Worm (Caenorhabditis elegans) whole organism, L4 larva: ENCODE measurements around the gene C02F5.13.

Experiments used
- F10B5.3 ChIP-seq: sonication (generic microtip); optimal IDR thresholded peaks from 2 replicates; lab custom pipeline; 2016; ENCODE audit warnings: mild to moderate bottlenecking, missing genetic modification characterization, missing compliant biosample characterization
- F44E2.7 ChIP-seq: fragments of 200-800 bp; sonication (Bioruptor generic); IDR thresholded peaks from 2 replicates; pipeline ENCODE4 v2.1.2; 2022; ENCODE audit warnings: missing genetic modification characterization, missing compliant biosample characterization
- F49E8.2 ChIP-seq: sonication (generic microtip); optimal IDR thresholded peaks from 2 replicates; lab custom pipeline; 2016; ENCODE audit warnings: missing compliant biosample characterization, mild to moderate bottlenecking, missing genetic modification characterization, borderline replicate concordance
- aha-1 ChIP-seq: fragments of 150-350 bp; peaks from one replicate; lab custom pipeline; 2014; ENCODE audit warnings: missing biosample characterization, missing genetic modification characterization
- aly-2 ChIP-seq: sonication (generic microtip); optimal IDR thresholded peaks from 2 replicates; lab custom pipeline; 2018; ENCODE audit warnings: missing biosample characterization, missing genetic modification characterization
- attf-4 ChIP-seq: sonication (generic microtip); optimal IDR thresholded peaks from 3 replicates; lab custom pipeline; 2017; ENCODE audit warnings: missing biosample characterization, missing genetic modification characterization
- ceh-20 ChIP-seq: fragments of 200-800 bp; sonication (Bioruptor generic); IDR thresholded peaks from 2 replicates; pipeline ENCODE4 v1.3.6; 2022; ENCODE audit warnings: missing genetic modification reagents, missing genetic modification characterization, missing compliant biosample characterization
- ceh-32 ChIP-seq: sonication (generic microtip); optimal IDR thresholded peaks from 2 replicates; lab custom pipeline; 2016; ENCODE audit warnings: mild to moderate bottlenecking, missing genetic modification characterization, missing compliant biosample characterization; ENCODE audit not compliant: poor library complexity
- ceh-82 ChIP-seq: sonication (generic microtip); optimal IDR thresholded peaks from 2 replicates; lab custom pipeline; 2017; ENCODE audit warnings: missing biosample characterization, missing genetic modification characterization
- ces-1 ChIP-seq: fragments of 150-350 bp; sonication (generic microtip); optimal IDR thresholded peaks from 4 replicates; lab custom pipeline; 2014; ENCODE audit warnings: missing biosample characterization, missing genetic modification reagents, missing genetic modification characterization
- cey-2 ChIP-seq: sonication (generic microtip); optimal IDR thresholded peaks from 3 replicates; lab custom pipeline; 2017; ENCODE audit warnings: missing genetic modification characterization, mild to moderate bottlenecking, missing compliant biosample characterization, antibody characterized with exemption, borderline replicate concordance; ENCODE audit not compliant: insufficient read depth
- ctbp-1 ChIP-seq: fragments of 200-800 bp; sonication (Bioruptor generic); IDR thresholded peaks from 2 replicates; pipeline ENCODE4 v1.3.6; 2022; ENCODE audit warnings: missing genetic modification reagents, missing genetic modification characterization, missing compliant biosample characterization
- dmd-9 ChIP-seq: fragments of 200-800 bp; sonication (Bioruptor generic); IDR thresholded peaks from 2 replicates; pipeline ENCODE4 v1.3.6; 2022; ENCODE audit warnings: missing genetic modification reagents, missing genetic modification characterization, missing compliant biosample characterization
- dpl-1 ChIP-seq: fragments of 150-350 bp; optimal IDR thresholded peaks from 2 replicates; lab custom pipeline; 2014; ENCODE audit warnings: missing biosample characterization, missing genetic modification reagents, missing genetic modification characterization
- duxl-1 ChIP-seq: sonication (generic microtip); optimal IDR thresholded peaks from 2 replicates; lab custom pipeline; 2016; ENCODE audit warnings: mild to moderate bottlenecking, missing genetic modification characterization, moderate library complexity, missing compliant biosample characterization; ENCODE audit not compliant: poor library complexity
- egl-43 ChIP-seq: fragments of 200-800 bp; sonication (Bioruptor generic); IDR thresholded peaks from 2 replicates; pipeline ENCODE4 v1.3.6; 2022; ENCODE audit warnings: missing genetic modification reagents, missing genetic modification characterization, missing compliant biosample characterization
- fkh-10 ChIP-seq: fragments of 150-350 bp; optimal IDR thresholded peaks from 2 replicates; lab custom pipeline; 2014; ENCODE audit warnings: missing biosample characterization, missing genetic modification reagents, missing genetic modification characterization
- fos-1 ChIP-seq: fragments of 150-350 bp; optimal IDR thresholded peaks from 2 replicates; lab custom pipeline; 2014; ENCODE audit warnings: missing biosample characterization, missing genetic modification characterization
- hlh-30 ChIP-seq: sonication (generic microtip); optimal IDR thresholded peaks from 2 replicates; lab custom pipeline; 2017; ENCODE audit warnings: antibody characterized with exemption, mild to moderate bottlenecking, missing genetic modification characterization, missing compliant biosample characterization; ENCODE audit not compliant: insufficient read depth
- jun-1 ChIP-seq: fragments of 150-350 bp; optimal IDR thresholded peaks from 2 replicates; lab custom pipeline; 2014; ENCODE audit warnings: missing biosample characterization, missing genetic modification reagents, missing genetic modification characterization
- lim-7 ChIP-seq: fragments of 200-800 bp; sonication (Bioruptor generic); IDR thresholded peaks from 2 replicates; pipeline ENCODE4 v1.3.6; 2022; ENCODE audit warnings: missing genetic modification characterization, missing compliant biosample characterization
- lin-1 ChIP-seq: fragments of 200-800 bp; sonication (Bioruptor generic); IDR thresholded peaks from 2 replicates; pipeline ENCODE4 v1.3.6; 2022; ENCODE audit warnings: missing genetic modification reagents, missing genetic modification characterization, missing compliant biosample characterization
- lin-38 ChIP-seq: fragments of 200-800 bp; sonication (Bioruptor generic); IDR thresholded peaks from 2 replicates; pipeline ENCODE4 v1.3.6; 2022; ENCODE audit warnings: missing genetic modification reagents, missing genetic modification characterization, missing compliant biosample characterization
- mdl-1 ChIP-seq, 2 experiments: fragments of 150-350 bp in 1 of 2; sonication (generic microtip) in 1 of 2; optimal IDR thresholded peaks; 2 replicates each; lab custom pipeline; 2014 to 2017; ENCODE audit warnings: missing biosample characterization in 2 of 2, missing genetic modification characterization in 2 of 2
- mdt-29 ChIP-seq: fragments of 200-800 bp; sonication (Bioruptor generic); IDR thresholded peaks from 2 replicates; pipeline ENCODE4 v1.3.6; 2022; ENCODE audit warnings: missing genetic modification reagents, missing genetic modification characterization, missing compliant biosample characterization
- mep-1 ChIP-seq: fragments of 150-350 bp; sonication (generic microtip); optimal IDR thresholded peaks from 3 replicates; lab custom pipeline; 2014; ENCODE audit warnings: missing biosample characterization, missing genetic modification characterization
- mxl-2 ChIP-seq: fragments of 200-800 bp; sonication (Bioruptor generic); conservative IDR thresholded peaks from 2 replicates; pipeline ENCODE4 v1.3.6; 2022; ENCODE audit warnings: missing genetic modification reagents, missing genetic modification characterization, missing compliant biosample characterization
- mxl-3 ChIP-seq: fragments of 200-800 bp; sonication (Bioruptor generic); optimal IDR thresholded peaks from 2 replicates; lab custom pipeline; 2018; ENCODE audit warnings: mild to moderate bottlenecking, missing genetic modification characterization, missing compliant biosample characterization
- nhr-10 ChIP-seq: fragments of 150-350 bp; optimal IDR thresholded peaks from 2 replicates; lab custom pipeline; 2014; ENCODE audit warnings: missing biosample characterization, missing genetic modification characterization
- nhr-102 ChIP-seq: sonication (generic microtip); optimal IDR thresholded peaks from 2 replicates; lab custom pipeline; 2016; ENCODE audit warnings: mild to moderate bottlenecking, missing genetic modification characterization, moderate library complexity, missing compliant biosample characterization
- nhr-237 ChIP-seq: sonication (generic microtip); optimal IDR thresholded peaks from 2 replicates; lab custom pipeline; 2017; ENCODE audit warnings: missing biosample characterization, missing genetic modification characterization
- nhr-41 ChIP-seq: fragments of 200-800 bp; sonication (Bioruptor generic); IDR thresholded peaks from 2 replicates; pipeline ENCODE4 v1.3.6; 2022; ENCODE audit warnings: missing genetic modification reagents, missing genetic modification characterization, missing compliant biosample characterization
- nhr-48 ChIP-seq: sonication (generic microtip); optimal IDR thresholded peaks from 2 replicates; lab custom pipeline; 2016; ENCODE audit warnings: mild to moderate bottlenecking, missing genetic modification characterization, missing compliant biosample characterization
- nhr-77 ChIP-seq: fragments of 150-350 bp; optimal IDR thresholded peaks from 2 replicates; lab custom pipeline; 2014; ENCODE audit warnings: missing biosample characterization, missing genetic modification characterization
- pha-4 ChIP-seq, 2 experiments: fragments of 150-350 bp in 1 of 2; fragments of 200-800 bp in 1 of 2; sonication (Bioruptor generic) in 1 of 2; IDR thresholded peaks in 1 of 2; optimal IDR thresholded peaks in 1 of 2; 2 replicates each; pipeline versions ENCODE4 v1.3.6 to Lab custom; 2014 to 2022; ENCODE audit warnings: missing genetic modification characterization in 2 of 2, missing genetic modification reagents in 2 of 2, missing biosample characterization in 1 of 2, missing compliant biosample characterization in 1 of 2
- saeg-2 ChIP-seq: fragments of 200-800 bp; sonication (Bioruptor generic); IDR thresholded peaks from 2 replicates; pipeline ENCODE4 v1.3.6; 2022; ENCODE audit warnings: missing genetic modification reagents, missing genetic modification characterization, missing compliant biosample characterization
- sdz-12 ChIP-seq: fragments of 200-800 bp; sonication (Bioruptor generic); optimal IDR thresholded peaks from 2 replicates; lab custom pipeline; 2018; ENCODE audit warnings: mild to moderate bottlenecking, missing genetic modification characterization, missing compliant biosample characterization
- snpc-1.2 ChIP-seq: fragments of 200-800 bp; sonication (Bioruptor generic); IDR thresholded peaks from 2 replicates; pipeline ENCODE4 v1.3.6; 2022; ENCODE audit warnings: missing genetic modification reagents, missing genetic modification characterization, missing compliant biosample characterization
- spr-3 ChIP-seq: fragments of 200-800 bp; sonication (Bioruptor generic); optimal IDR thresholded peaks from 2 replicates; lab custom pipeline; 2018; ENCODE audit warnings: mild to moderate bottlenecking, missing genetic modification characterization, missing compliant biosample characterization
- unc-62 ChIP-seq, 3 experiments: fragments of 150-350 bp in 1 of 3; sonication (generic microtip); optimal IDR thresholded peaks in 2 of 3; peaks in 1 of 3; 1 replicate in 1 of 3; 2 replicates in 2 of 3; lab custom pipeline; 2014 to 2017; ENCODE audit warnings: missing biosample characterization in 3 of 3, missing genetic modification characterization in 3 of 3, missing genetic modification reagents in 3 of 3, missing genotype in 1 of 3

Gene C02F5.13

DNA sequence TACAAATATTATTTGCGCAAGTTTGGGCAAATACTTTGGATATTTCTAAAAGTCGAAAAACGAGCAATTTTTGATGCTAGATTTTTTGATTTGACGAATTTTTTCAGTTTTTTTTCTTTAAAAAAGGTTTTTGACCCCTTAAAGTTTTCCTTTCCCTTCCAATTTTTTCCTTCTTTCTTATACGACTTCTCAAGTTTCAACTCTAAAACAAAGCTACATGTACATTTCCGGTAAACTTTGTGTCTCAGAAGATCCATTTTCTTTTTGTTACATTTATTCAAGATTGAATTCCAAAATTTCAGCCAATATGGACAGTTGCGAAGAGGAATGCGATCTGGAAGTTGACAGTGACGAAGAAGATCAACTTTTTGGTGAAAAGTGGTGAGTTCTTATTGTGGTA lies 31.6 kb downstream of the C02F5.13 start, which contains the start of gene mig-10:
Gene mig-10, plus strand, starts transcription at position 301 of the 400 bp plus-strand sequence.
- TF ChIP-seq nhr-102 = no peak

DNA sequence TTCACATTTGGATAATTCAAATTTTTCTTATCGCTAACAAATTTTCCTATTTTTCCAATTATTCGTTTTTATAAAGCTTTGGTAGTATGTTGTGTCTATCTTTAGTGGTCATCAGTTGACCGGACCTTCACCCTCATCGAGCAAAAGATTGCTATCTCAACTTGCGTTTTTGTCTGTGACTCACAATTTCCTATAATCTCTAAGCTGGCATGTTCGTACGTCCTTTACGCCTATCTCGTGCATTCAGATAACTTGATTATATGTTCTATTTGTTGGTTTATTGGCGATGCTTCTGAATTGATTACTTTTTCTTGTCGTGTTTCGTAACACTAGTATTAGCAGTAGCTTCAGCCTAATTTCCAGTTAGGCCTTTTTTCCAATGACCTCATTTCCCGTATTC lies 32.4 kb downstream of the C02F5.13 start:
- no peak for TF ChIP-seq aha-1 (tag; lab: Kevin White, UChicago)
- no peak for TF ChIP-seq pha-4 (GFP tag; IDR thresholded peaks at IDR 0.05; lab: Robert Waterston, UW)
- no peak for TF ChIP-seq pha-4 (tag; optimal IDR thresholded peaks at IDR 0.05; lab: Kevin White, UChicago)
- TF ChIP-seq ceh-32 (tag; lab: Kevin White, UChicago) = no peak
- TF ChIP-seq lin-1 (GFP tag; lab: Robert Waterston, UW) = no peak
- TF ChIP-seq fos-1 (tag; lab: Kevin White, UChicago) = no peak
- no peak for TF ChIP-seq nhr-48 (tag; lab: Kevin White, UChicago)
- TF ChIP-seq fkh-10 = no peak
- no peak for TF ChIP-seq nhr-41 (GFP tag; lab: Robert Waterston, UW)
- TF ChIP-seq nhr-10 (tag; lab: Kevin White, UChicago) = no peak
- no peak for TF ChIP-seq mdl-1 (tag; optimal IDR thresholded peaks at IDR 0.05; lab: Kevin White, UChicago)
- TF ChIP-seq nhr-77 (tag; lab: Kevin White, UChicago) = no peak
- TF ChIP-seq mxl-3 (GFP tag; lab: Kevin White, UChicago) = no peak
- no peak for TF ChIP-seq duxl-1 (tag; lab: Kevin White, UChicago)
- no peak for TF ChIP-seq nhr-102
- no peak for TF ChIP-seq sdz-12 (GFP tag; lab: Kevin White, UChicago)
- no peak for TF ChIP-seq lin-38 (GFP tag; lab: Robert Waterston, UW)
- TF ChIP-seq nhr-237 = no peak
- TF ChIP-seq dmd-9 (GFP tag; lab: Robert Waterston, UW) = no peak

DNA sequence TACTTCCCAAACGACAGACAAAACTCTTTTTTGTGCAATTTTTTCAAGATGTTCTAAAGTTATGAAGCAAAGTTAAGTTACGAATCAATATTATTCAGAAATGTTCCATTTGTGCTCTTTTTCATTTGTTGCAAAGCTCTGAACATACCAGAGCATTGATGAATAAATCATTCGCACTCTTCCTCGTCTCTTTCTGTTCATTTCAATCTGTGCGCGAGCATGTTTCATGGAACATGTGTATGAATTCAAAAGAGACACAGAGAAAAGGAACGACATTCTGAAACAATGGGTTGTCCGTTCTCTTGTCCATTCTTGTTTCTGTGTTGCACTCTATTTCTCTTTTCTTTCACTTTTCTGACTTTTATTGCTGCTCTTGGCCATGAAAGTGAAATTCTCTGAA lies 33.2 kb downstream of the C02F5.13 start:
- TF ChIP-seq unc-62 (GFP tag; optimal IDR thresholded peaks at IDR 0.05 in 1 of 2; lab: Kevin White, UChicago) (peak in 1 of 2 experiments; percentile 94), unc-62 (tag; optimal IDR thresholded peaks at IDR 0.05; lab: Kevin White, UChicago) (no peak), ces-1 (GFP tag; lab: Kevin White, UChicago) (no peak), ctbp-1 (GFP tag; lab: Robert Waterston, UW) (no peak), aly-2 (tag; lab: Kevin White, UChicago) (no peak), mdt-29 (no peak), mep-1 (tag; lab: Kevin White, UChicago) (no peak), ceh-82 (tag; lab: Kevin White, UChicago) (no peak), aha-1 (tag; lab: Kevin White, UChicago) (peak; percentile 99), F10B5.3 (tag; lab: Kevin White, UChicago) (no peak)

DNA sequence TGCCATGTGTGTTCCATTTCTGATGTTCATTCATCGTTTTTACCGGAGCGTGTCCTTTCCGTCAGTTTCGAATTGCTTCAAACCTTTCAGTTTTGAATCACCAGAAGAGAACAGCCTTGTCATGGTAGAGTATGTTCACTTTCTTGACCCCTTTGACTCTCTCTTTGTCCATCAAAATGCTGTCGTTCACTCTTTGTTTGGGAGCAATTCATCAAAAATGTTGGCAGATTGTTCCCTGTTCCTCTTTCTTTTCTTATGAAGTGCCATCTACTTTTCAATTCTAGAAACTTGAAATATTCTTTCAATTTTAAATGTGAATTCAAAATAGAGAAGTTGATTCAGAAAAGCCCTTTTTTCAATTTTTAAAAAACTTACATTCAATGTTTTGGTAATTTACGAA lies 34.2 kb downstream of the C02F5.13 start:
- TF ChIP-seq ceh-20 (GFP tag; lab: Robert Waterston, UW) (no peak), sdz-12 (GFP tag; lab: Kevin White, UChicago) (no peak), unc-62 (GFP tag; optimal IDR thresholded peaks at IDR 0.05 in 1 of 2; lab: Kevin White, UChicago) (peak in 1 of 2 experiments; percentile 92), unc-62 (tag; optimal IDR thresholded peaks at IDR 0.05; lab: Kevin White, UChicago) (no peak), F44E2.7 (GFP tag; lab: Robert Waterston, UW) (no peak), attf-4 (tag; lab: Kevin White, UChicago) (no peak)

DNA sequence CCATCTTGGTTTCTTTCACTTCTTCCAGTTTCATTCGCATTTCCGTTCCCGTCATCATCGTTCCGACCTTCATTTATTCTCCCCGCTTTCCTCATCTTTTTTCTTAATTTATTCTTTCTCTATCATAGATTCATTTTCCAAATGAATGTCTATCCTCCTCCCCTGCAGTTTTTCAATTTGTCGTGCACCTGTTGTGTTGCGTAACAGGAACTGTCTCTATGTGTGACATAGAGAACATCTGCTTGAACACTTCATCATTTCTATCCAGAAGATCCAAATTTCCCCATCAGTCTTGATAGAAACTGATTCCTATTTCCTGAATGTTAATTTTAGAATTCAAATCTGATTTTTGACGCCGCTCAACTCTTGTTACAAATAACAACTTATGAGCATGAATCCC lies 36.4 kb downstream of the C02F5.13 start:
- TF ChIP-seq fkh-10 (no peak), nhr-10 (tag; lab: Kevin White, UChicago) (no peak), spr-3 (GFP tag; lab: Kevin White, UChicago) (no peak), nhr-48 (tag; lab: Kevin White, UChicago) (no peak), mep-1 (tag; lab: Kevin White, UChicago) (no peak), pha-4 (GFP tag; IDR thresholded peaks at IDR 0.05; lab: Robert Waterston, UW) (no peak), pha-4 (tag; optimal IDR thresholded peaks at IDR 0.05; lab: Kevin White, UChicago) (no peak), dpl-1 (no peak), cey-2 (tag; lab: Kevin White, UChicago) (no peak), fos-1 (tag; lab: Kevin White, UChicago) (no peak), snpc-1.2 (no peak), egl-43 (GFP tag; lab: Robert Waterston, UW) (no peak), ctbp-1 (GFP tag; lab: Robert Waterston, UW) (no peak), saeg-2 (no peak), hlh-30 (tag; lab: Kevin White, UChicago) (no peak), lim-7 (GFP tag; lab: Robert Waterston, UW) (no peak), ceh-82 (tag; lab: Kevin White, UChicago) (no peak), mxl-2 (no peak), F49E8.2 (tag; lab: Kevin White, UChicago) (no peak), jun-1 (tag; lab: Kevin White, UChicago) (no peak)
